Worm (Caenorhabditis elegans) whole organism, L4 larva: ENCODE data around the gene nhr-102.
A peak's percentile ranks its signal among the peaks of the same experiment; 100 is the strongest.

Experiments used
- F10B5.3 ChIP-seq: sonication (generic microtip); optimal IDR thresholded peaks from 2 replicates; lab custom pipeline; 2016; ENCODE audit warnings: mild to moderate bottlenecking, missing genetic modification characterization, missing compliant biosample characterization
- F26F4.8 ChIP-seq: fragments of 200-800 bp; sonication (Bioruptor generic); conservative IDR thresholded peaks from 2 replicates; pipeline ENCODE4 v1.3.6; 2022; ENCODE audit warnings: missing genetic modification characterization, missing compliant biosample characterization
- F37D6.2 ChIP-seq: sonication (generic microtip); optimal IDR thresholded peaks from 2 replicates; lab custom pipeline; 2016; ENCODE audit warnings: mild to moderate bottlenecking, missing genetic modification characterization, missing compliant biosample characterization
- R02D3.7 ChIP-seq: fragments of 150-350 bp; sonication (generic microtip); optimal IDR thresholded peaks from 3 replicates; lab custom pipeline; 2014; ENCODE audit warnings: missing biosample characterization, missing genetic modification characterization
- Y105C5A.15 ChIP-seq: fragments of 200-800 bp; sonication (Bioruptor generic); IDR thresholded peaks from 2 replicates; pipeline ENCODE4 v1.3.6; 2022; ENCODE audit warnings: missing genetic modification characterization, missing compliant biosample characterization
- Y48G9A.11 ChIP-seq: fragments of 200-800 bp; sonication (Bioruptor generic); IDR thresholded peaks from 2 replicates; pipeline ENCODE4 v1.3.6; 2022; ENCODE audit warnings: missing genetic modification reagents, missing genetic modification characterization, missing compliant biosample characterization
- ZK546.5 ChIP-seq, 2 experiments: sonication (generic microtip); optimal IDR thresholded peaks; 2 replicates each; lab custom pipeline; 2017; ENCODE audit warnings: missing biosample characterization in 2 of 2, missing genetic modification characterization in 2 of 2
- aha-1 ChIP-seq: fragments of 150-350 bp; peaks from one replicate; lab custom pipeline; 2014; ENCODE audit warnings: missing biosample characterization, missing genetic modification characterization
- aly-2 ChIP-seq: sonication (generic microtip); optimal IDR thresholded peaks from 2 replicates; lab custom pipeline; 2018; ENCODE audit warnings: missing biosample characterization, missing genetic modification characterization
- ceh-62 ChIP-seq: sonication (generic microtip); optimal IDR thresholded peaks from 2 replicates; lab custom pipeline; 2017; ENCODE audit warnings: missing biosample characterization, missing genetic modification characterization
- cey-2 ChIP-seq: sonication (generic microtip); optimal IDR thresholded peaks from 3 replicates; lab custom pipeline; 2017; ENCODE audit warnings: missing genetic modification characterization, mild to moderate bottlenecking, missing compliant biosample characterization, antibody characterized with exemption, borderline replicate concordance; ENCODE audit not compliant: insufficient read depth
- ctbp-1 ChIP-seq: fragments of 200-800 bp; sonication (Bioruptor generic); IDR thresholded peaks from 2 replicates; pipeline ENCODE4 v1.3.6; 2022; ENCODE audit warnings: missing genetic modification reagents, missing genetic modification characterization, missing compliant biosample characterization
- daf-12 ChIP-seq: fragments of 150-350 bp; optimal IDR thresholded peaks from 2 replicates; lab custom pipeline; 2014; ENCODE audit warnings: missing biosample characterization, missing genetic modification reagents, missing genetic modification characterization
- daf-16 ChIP-seq, 3 experiments: sonication (generic microtip); optimal IDR thresholded peaks; 2 replicates each; lab custom pipeline; 2016 to 2017; ENCODE audit warnings: missing genetic modification characterization in 3 of 3, missing genetic modification reagents in 3 of 3, mild to moderate bottlenecking in 2 of 3, missing compliant biosample characterization in 2 of 3, missing biosample characterization in 1 of 3, moderate library complexity in 1 of 3
- daf-8 ChIP-seq: fragments of 200-800 bp; sonication (Bioruptor generic); IDR thresholded peaks from 2 replicates; pipeline ENCODE4 v1.3.6; 2022; ENCODE audit warnings: missing genetic modification characterization, missing compliant biosample characterization
- dmd-9 ChIP-seq: fragments of 200-800 bp; sonication (Bioruptor generic); IDR thresholded peaks from 2 replicates; pipeline ENCODE4 v1.3.6; 2022; ENCODE audit warnings: missing genetic modification reagents, missing genetic modification characterization, missing compliant biosample characterization
- duxl-1 ChIP-seq: sonication (generic microtip); optimal IDR thresholded peaks from 2 replicates; lab custom pipeline; 2016; ENCODE audit warnings: mild to moderate bottlenecking, missing genetic modification characterization, moderate library complexity, missing compliant biosample characterization; ENCODE audit not compliant: poor library complexity
- dve-1 ChIP-seq: sonication (generic microtip); optimal IDR thresholded peaks from 2 replicates; lab custom pipeline; 2017; ENCODE audit warnings: antibody characterized with exemption, mild to moderate bottlenecking, missing genetic modification characterization, missing compliant biosample characterization; ENCODE audit not compliant: insufficient read depth
- hif-1 ChIP-seq, 2 experiments: sonication (generic microtip); optimal IDR thresholded peaks; 2 replicates each; lab custom pipeline; 2016 to 2017; ENCODE audit warnings: missing compliant biosample characterization in 2 of 2, missing genetic modification characterization in 2 of 2, missing genetic modification reagents in 2 of 2, missing genotype in 2 of 2, mild to moderate bottlenecking in 1 of 2
- jun-1 ChIP-seq: fragments of 150-350 bp; optimal IDR thresholded peaks from 2 replicates; lab custom pipeline; 2014; ENCODE audit warnings: missing biosample characterization, missing genetic modification reagents, missing genetic modification characterization
- lin-1 ChIP-seq: fragments of 200-800 bp; sonication (Bioruptor generic); IDR thresholded peaks from 2 replicates; pipeline ENCODE4 v1.3.6; 2022; ENCODE audit warnings: missing genetic modification reagents, missing genetic modification characterization, missing compliant biosample characterization
- lin-38 ChIP-seq: fragments of 200-800 bp; sonication (Bioruptor generic); IDR thresholded peaks from 2 replicates; pipeline ENCODE4 v1.3.6; 2022; ENCODE audit warnings: missing genetic modification reagents, missing genetic modification characterization, missing compliant biosample characterization
- lir-3 ChIP-seq: sonication (generic microtip); optimal IDR thresholded peaks from 2 replicates; lab custom pipeline; 2016; ENCODE audit warnings: mild to moderate bottlenecking, missing genetic modification characterization, missing compliant biosample characterization
- mdt-29 ChIP-seq: fragments of 200-800 bp; sonication (Bioruptor generic); IDR thresholded peaks from 2 replicates; pipeline ENCODE4 v1.3.6; 2022; ENCODE audit warnings: missing genetic modification reagents, missing genetic modification characterization, missing compliant biosample characterization
- mep-1 ChIP-seq: fragments of 150-350 bp; sonication (generic microtip); optimal IDR thresholded peaks from 3 replicates; lab custom pipeline; 2014; ENCODE audit warnings: missing biosample characterization, missing genetic modification characterization
- mes-2 ChIP-seq: sonication (generic microtip); optimal IDR thresholded peaks from 2 replicates; lab custom pipeline; 2016; ENCODE audit warnings: missing genotype, mild to moderate bottlenecking, missing genetic modification characterization, missing compliant biosample characterization; ENCODE audit not compliant: poor library complexity, severe bottlenecking
- nhr-10 ChIP-seq: fragments of 150-350 bp; optimal IDR thresholded peaks from 2 replicates; lab custom pipeline; 2014; ENCODE audit warnings: missing biosample characterization, missing genetic modification characterization
- nhr-28 ChIP-seq: fragments of 150-350 bp; optimal IDR thresholded peaks from 2 replicates; lab custom pipeline; 2014; ENCODE audit warnings: missing biosample characterization, missing genetic modification characterization
- nhr-41 ChIP-seq: fragments of 200-800 bp; sonication (Bioruptor generic); IDR thresholded peaks from 2 replicates; pipeline ENCODE4 v1.3.6; 2022; ENCODE audit warnings: missing genetic modification reagents, missing genetic modification characterization, missing compliant biosample characterization
- nhr-76 ChIP-seq: fragments of 150-350 bp; optimal IDR thresholded peaks from 2 replicates; lab custom pipeline; 2014; ENCODE audit warnings: missing biosample characterization, missing genetic modification characterization
- php-3 ChIP-seq: fragments of 200-800 bp; sonication (Bioruptor generic); IDR thresholded peaks from 2 replicates; pipeline ENCODE4 v1.3.6; 2022; ENCODE audit warnings: missing genetic modification reagents, missing genetic modification characterization, missing compliant biosample characterization
- sdz-12 ChIP-seq: fragments of 200-800 bp; sonication (Bioruptor generic); optimal IDR thresholded peaks from 2 replicates; lab custom pipeline; 2018; ENCODE audit warnings: mild to moderate bottlenecking, missing genetic modification characterization, missing compliant biosample characterization
- set-16 ChIP-seq: fragments of 200-800 bp; sonication (Bioruptor generic); IDR thresholded peaks from 2 replicates; pipeline ENCODE4 v1.3.6; 2022; ENCODE audit warnings: missing genetic modification reagents, missing genetic modification characterization, missing compliant biosample characterization
- skn-1 ChIP-seq: fragments of 150-350 bp; optimal IDR thresholded peaks from 2 replicates; lab custom pipeline; 2014; ENCODE audit warnings: missing biosample characterization, missing genetic modification characterization
- spr-1 ChIP-seq: sonication (generic microtip); optimal IDR thresholded peaks from 2 replicates; lab custom pipeline; 2016; ENCODE audit warnings: mild to moderate bottlenecking, missing genetic modification characterization, missing compliant biosample characterization
- vab-7 ChIP-seq: fragments of 200-800 bp; sonication (Bioruptor generic); IDR thresholded peaks from 2 replicates; pipeline ENCODE4 v1.3.6; 2022; ENCODE audit warnings: missing genetic modification reagents, missing genetic modification characterization, missing compliant biosample characterization
- zfp-2 ChIP-seq: sonication (generic microtip); optimal IDR thresholded peaks from 2 replicates; lab custom pipeline; 2016; ENCODE audit warnings: mild to moderate bottlenecking, missing genetic modification characterization, missing compliant biosample characterization
- zfp-3 ChIP-seq: fragments of 200-800 bp; sonication (Bioruptor generic); conservative IDR thresholded peaks from 2 replicates; pipeline ENCODE4 v1.3.6; 2022; ENCODE audit warnings: missing genetic modification reagents, missing genetic modification characterization, missing compliant biosample characterization

nhr-102 gene

ce11 chrV:15873762-15874161 is 2.4 kb downstream of the nhr-102 start (continued):
- peak; percentile 97 for TF ChIP-seq sdz-12 (GFP tag; lab: Kevin White, UChicago)
- TF ChIP-seq nhr-28 (tag; lab: Kevin White, UChicago): peak; percentile 52
- peak; percentile 85 for TF ChIP-seq dmd-9 (GFP tag; lab: Robert Waterston, UW)
- no peak for TF ChIP-seq dve-1 (tag; lab: Kevin White, UChicago)
- TF ChIP-seq mes-2: peak; percentile 94
- peak; percentile 71 for TF ChIP-seq zfp-2 (tag; lab: Kevin White, UChicago)
- TF ChIP-seq duxl-1: peak; percentile 90
- peak; percentile 91 for TF ChIP-seq php-3 (GFP tag; lab: Robert Waterston, UW)
- TF ChIP-seq vab-7: peak; percentile 99
- TF ChIP-seq cey-2: no peak
- TF ChIP-seq F26F4.8: peak; percentile 98
- TF ChIP-seq daf-8 (GFP tag; lab: Robert Waterston, UW): peak; percentile 94
- peak; percentile 97 for TF ChIP-seq Y105C5A.15 (GFP tag; lab: Robert Waterston, UW)
- no peak; the same call in 1 of the 2 replicates for TF ChIP-seq set-16
- TF ChIP-seq lin-1 (GFP tag; lab: Robert Waterston, UW): peak; percentile 90
- no peak for TF ChIP-seq nhr-76 (tag; lab: Kevin White, UChicago)
- peak; percentile 79 for TF ChIP-seq F10B5.3 (tag; lab: Kevin White, UChicago)
- TF ChIP-seq daf-12 (tag; lab: Kevin White, UChicago): no peak
- peak; percentile 27 for TF ChIP-seq nhr-10 (tag; lab: Kevin White, UChicago)
- TF ChIP-seq F37D6.2 (tag; lab: Kevin White, UChicago): peak; percentile 59
- peak; percentile 89 for TF ChIP-seq lir-3 (tag; lab: Kevin White, UChicago)
- TF ChIP-seq zfp-3 (GFP tag; lab: Robert Waterston, UW): peak; percentile 77
- TF ChIP-seq ceh-62 (tag; lab: Kevin White, UChicago): no peak
- peak; percentile 75 to 97 for TF ChIP-seq daf-16 (GFP tag; optimal IDR thresholded peaks at IDR 0.05; lab: Kevin White, UChicago)
- TF ChIP-seq daf-16 (tag; optimal IDR thresholded peaks at IDR 0.05; lab: Kevin White, UChicago): peak; percentile 79
- peak; percentile 88 for TF ChIP-seq mdt-29 (GFP tag; lab: Robert Waterston, UW)
- peak; percentile 64 to 80 for TF ChIP-seq hif-1 (tag; optimal IDR thresholded peaks at IDR 0.05; lab: Kevin White, UChicago)
- peak; percentile 74 for TF ChIP-seq aly-2 (tag; lab: Kevin White, UChicago)
- TF ChIP-seq skn-1 (tag; lab: Kevin White, UChicago): no peak
- TF ChIP-seq jun-1 (tag; lab: Kevin White, UChicago): peak; percentile 78
- TF ChIP-seq Y48G9A.11 (GFP tag; lab: Robert Waterston, UW): peak; percentile 91
- no peak for TF ChIP-seq ZK546.5 (tag; optimal IDR thresholded peaks at IDR 0.05; lab: Kevin White, UChicago)
- no peak for TF ChIP-seq R02D3.7 (tag; lab: Kevin White, UChicago)
- TF ChIP-seq lin-38 (GFP tag; lab: Robert Waterston, UW): peak; percentile 90
- peak; percentile 92 for TF ChIP-seq ctbp-1
- peak; percentile 93 for TF ChIP-seq spr-1 (tag; lab: Kevin White, UChicago)

- no peak for TF ChIP-seq daf-8 (GFP tag; lab: Robert Waterston, UW)
- TF ChIP-seq mep-1 (tag; lab: Kevin White, UChicago): no peak
- no peak for TF ChIP-seq ctbp-1
- no peak for TF ChIP-seq nhr-41 (GFP tag; lab: Robert Waterston, UW)
- no peak for TF ChIP-seq mes-2
Measured at ce11 chrV:15872273-15872672, 3.9 kb downstream of the nhr-102 start, which contains the start of gene str-56. Gene str-56, plus strand, starts transcription at chrV:15872573.

ce11 chrV:15870356-15870755 is 5.9 kb downstream of the nhr-102 start, which contains the start of gene str-57:
Gene str-57, plus strand, starts transcription at chrV:15870656.
- TF ChIP-seq aha-1 (peak; percentile 18), dve-1 (tag; lab: Kevin White, UChicago) (no peak)
